Fruit fly (Drosophila melanogaster): ENCODE measurements around the gene CG6171.

CG6171 gene

DNA sequence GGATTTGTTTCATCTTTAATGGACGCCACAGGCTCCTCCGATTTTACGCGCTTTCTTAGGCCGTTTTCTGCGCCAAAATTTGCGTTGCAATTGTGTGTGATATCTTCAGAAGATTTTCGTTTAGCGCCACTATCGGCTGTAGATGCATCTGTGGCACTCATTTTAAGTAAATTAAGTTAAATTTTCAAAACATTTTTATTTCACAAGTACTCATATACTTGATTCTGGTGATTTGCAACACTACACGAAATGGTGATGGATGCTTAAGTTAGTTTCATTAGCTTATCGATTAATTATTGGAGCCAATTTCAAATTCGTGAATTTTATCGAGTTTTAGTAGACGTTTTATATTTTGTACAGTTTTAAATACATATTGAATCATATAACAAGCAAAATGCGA, at the start of gene CG6171 (continued):
- peak; percentile 8 for TF ChIP-seq CG34376 (GFP tag; optimal IDR thresholded peaks at IDR 0.05)
- no peak for TF ChIP-seq HLHmδ (GFP tag; optimal IDR thresholded peaks at IDR 0.05)
- TF ChIP-seq inv (GFP tag; IDR thresholded peaks at IDR 0.05; ENCODE audit: partially characterized antibody) = no peak
- no peak for TF ChIP-seq CG6254 (GFP tag; optimal IDR thresholded peaks at IDR 0.05)
- TF ChIP-seq ERR (GFP tag; optimal IDR thresholded peaks at IDR 0.05) = no peak
- peak; percentile 47; the same call in 1 of the 2 replicates for TF ChIP-seq CG32767 (GFP tag; IDR thresholded peaks at IDR 0.05)
- no peak for TF ChIP-seq Abd-B (GFP tag; optimal IDR thresholded peaks at IDR 0.05)
- TF ChIP-seq Scr (GFP tag; IDR thresholded peaks at IDR 0.05; ENCODE audit: partially characterized antibody) = peak; percentile 64
- TF ChIP-seq bsh (GFP tag; optimal IDR thresholded peaks at IDR 0.05) = no peak
- TF ChIP-seq Atf3 (GFP tag; optimal IDR thresholded peaks at IDR 0.05) = no peak
- peak; percentile 23; the same call in 1 of the 2 replicates for TF ChIP-seq sna (GFP tag; IDR thresholded peaks at IDR 0.05; ENCODE audit: partially characterized antibody)
- TF ChIP-seq MESR4 (GFP tag; optimal IDR thresholded peaks at IDR 0.05) = peak; percentile 64
- TF ChIP-seq CG14965 (GFP tag; optimal IDR thresholded peaks at IDR 0.05; ENCODE audit: borderline replicate concordance) = no peak
- TF ChIP-seq CG10543 (GFP tag; optimal IDR thresholded peaks at IDR 0.05) = no peak
- TF ChIP-seq Doc2 (GFP tag; IDR thresholded peaks at IDR 0.05) = no peak
- no peak for TF ChIP-seq seq (GFP tag; IDR thresholded peaks at IDR 0.05)
- no peak for TF ChIP-seq Pdp1 (GFP tag; optimal IDR thresholded peaks at IDR 0.05)
- TF ChIP-seq NC2β (GFP tag; optimal IDR thresholded peaks at IDR 0.05) = no peak
- no peak for TF ChIP-seq nau (GFP tag; optimal IDR thresholded peaks at IDR 0.05)
- TF ChIP-seq ttk (GFP tag; IDR thresholded peaks at IDR 0.05) = no peak
- no peak for TF ChIP-seq sug (tag; optimal IDR thresholded peaks at IDR 0.05)
- no peak for TF ChIP-seq CG18476 (GFP tag; optimal IDR thresholded peaks at IDR 0.05)
- TF ChIP-seq Deaf1 (tag; optimal IDR thresholded peaks at IDR 0.05) = no peak
- peak; percentile 61 for TF ChIP-seq stwl (tag; optimal IDR thresholded peaks at IDR 0.05)
- no peak for TF ChIP-seq CG11695 (GFP tag; IDR thresholded peaks at IDR 0.05)
- no peak for TF ChIP-seq CG8388 (GFP tag; optimal IDR thresholded peaks at IDR 0.05)
- TF ChIP-seq pita (GFP tag; optimal IDR thresholded peaks at IDR 0.05) = no peak
- peak; percentile 72 for TF ChIP-seq CG4617 (GFP tag; optimal IDR thresholded peaks at IDR 0.05; ENCODE audit: borderline replicate concordance)
- TF ChIP-seq exex (tag; optimal IDR thresholded peaks at IDR 0.05) = no peak

DNA sequence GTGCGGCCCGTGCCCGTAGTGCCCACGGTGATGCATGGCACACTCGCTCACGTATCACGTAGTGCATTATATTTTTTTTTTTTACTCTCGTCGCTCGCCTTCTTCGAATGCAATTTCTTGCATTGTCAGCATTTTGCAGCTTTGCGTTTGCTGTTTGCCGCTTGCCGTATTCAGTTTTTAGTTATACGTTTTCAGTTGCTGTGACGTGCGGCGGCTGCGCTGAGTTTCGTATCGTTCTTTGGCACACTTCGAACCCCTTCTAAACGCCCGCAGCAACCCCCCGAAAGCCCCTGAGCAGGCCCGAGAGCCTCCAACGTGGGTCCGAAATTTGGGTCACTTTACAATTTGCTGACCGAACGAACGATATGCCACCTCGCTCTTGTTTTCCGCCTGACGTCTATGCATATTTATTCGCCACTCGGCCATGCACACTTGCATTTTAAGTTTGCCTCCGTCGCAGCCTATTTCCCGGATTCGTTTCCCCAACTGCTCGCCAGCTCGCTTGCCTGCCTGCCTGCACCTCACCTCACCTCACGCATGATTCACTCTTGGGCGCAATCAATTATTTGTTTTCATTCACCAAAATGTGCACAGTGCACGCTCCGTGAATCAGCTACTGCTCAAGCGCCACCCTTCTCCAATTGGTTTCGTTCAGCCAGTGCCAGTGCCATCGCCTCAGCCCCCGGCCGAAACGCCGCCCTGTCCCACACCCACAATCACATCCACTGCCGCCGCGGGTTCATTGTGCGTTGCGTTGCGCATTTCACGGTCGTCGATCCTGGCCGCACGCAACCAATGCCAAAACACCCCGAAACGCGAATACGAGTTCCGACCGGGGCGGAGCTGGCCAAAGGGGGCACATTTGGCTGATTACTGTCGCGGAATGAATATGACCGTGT, 47.3 kb upstream of the CG6171 start:
- TF ChIP-seq Ets65A (GFP tag) (peak; percentile 19), zfh1 (GFP tag; IDR thresholded peaks at IDR 0.05) (0 out of 3 replicates have a peak, but pooled peaks have one; percentile 4), Hey (tag; optimal IDR thresholded peaks at IDR 0.05) (peak; percentile 71), CG3281 (GFP tag; optimal IDR thresholded peaks at IDR 0.05) (no peak), vvl (GFP tag; IDR thresholded peaks at IDR 0.05) (peak; percentile 40; the same call in 1 of the 2 replicates), nerfin-1 (tag; optimal IDR thresholded peaks at IDR 0.05) (peak; percentile 4), CoRest (tag; optimal IDR thresholded peaks at IDR 0.05) (no peak), ewg (GFP tag; optimal IDR thresholded peaks at IDR 0.05) (peak; percentile 6), chinmo (GFP tag; IDR thresholded peaks at IDR 0.05; ENCODE audit: partially characterized antibody) (0 out of 4 replicates have a peak, but pooled peaks have one; percentile 27), CG6791 (GFP tag; IDR thresholded peaks at IDR 0.05; ENCODE audit: partially characterized antibody) (0 out of 3 replicates have a peak, but pooled peaks have one; percentile 13), sens (GFP tag) (peak; percentile 10), crol (GFP tag; IDR thresholded peaks at IDR 0.05) (peak; percentile 73), ci (GFP tag; IDR thresholded peaks at IDR 0.05) (0 out of 3 replicates have a peak, but pooled peaks have one; percentile 11), ac (GFP tag; optimal IDR thresholded peaks at IDR 0.05) (no peak), CG4360 (GFP tag; IDR thresholded peaks at IDR 0.05) (no peak), Med (GFP tag) (peak; percentile 50), Drgx (GFP tag; IDR thresholded peaks at IDR 0.05) (peak; percentile 48; the same call in 1 of the 2 replicates), al (GFP tag; IDR thresholded peaks at IDR 0.05) (no peak), Hsf (GFP tag; optimal IDR thresholded peaks at IDR 0.05) (no peak), onecut (GFP tag; IDR thresholded peaks at IDR 0.05) (no peak)

Data from whole organism, embryonic.